Worm (Caenorhabditis elegans) whole organism, L4 larva: Measurements from ENCODE around the gene pqn-36.

Experiments
- ceh-28 ChIP-seq: fragments of 150-350 bp; optimal IDR thresholded peaks from 2 replicates; lab custom pipeline; 2014; ENCODE audit warnings: missing biosample characterization, missing genetic modification reagents, missing genetic modification characterization
- ces-1 ChIP-seq: fragments of 150-350 bp; sonication (generic microtip); optimal IDR thresholded peaks from 4 replicates; lab custom pipeline; 2014; ENCODE audit warnings: missing biosample characterization, missing genetic modification reagents, missing genetic modification characterization
- gei-8 ChIP-seq: fragments of 200-800 bp; sonication (Bioruptor generic); optimal IDR thresholded peaks from 2 replicates; lab custom pipeline; 2018; ENCODE audit warnings: mild to moderate bottlenecking, missing genetic modification characterization, missing compliant biosample characterization
- lsy-2 ChIP-seq, 2 experiments: fragments of 150-350 bp in 1 of 2; sonication (generic microtip) in 1 of 2; optimal IDR thresholded peaks; 2 replicates each; lab custom pipeline; 2014 to 2017; ENCODE audit warnings: missing biosample characterization in 2 of 2, missing genetic modification characterization in 2 of 2
- mdl-1 ChIP-seq, 2 experiments: fragments of 150-350 bp in 1 of 2; sonication (generic microtip) in 1 of 2; optimal IDR thresholded peaks; 2 replicates each; lab custom pipeline; 2014 to 2017; ENCODE audit warnings: missing biosample characterization in 2 of 2, missing genetic modification characterization in 2 of 2
- mxl-3 ChIP-seq: fragments of 200-800 bp; sonication (Bioruptor generic); optimal IDR thresholded peaks from 2 replicates; lab custom pipeline; 2018; ENCODE audit warnings: mild to moderate bottlenecking, missing genetic modification characterization, missing compliant biosample characterization
- nhr-77 ChIP-seq: fragments of 150-350 bp; optimal IDR thresholded peaks from 2 replicates; lab custom pipeline; 2014; ENCODE audit warnings: missing biosample characterization, missing genetic modification characterization
- pha-4 ChIP-seq, 2 experiments: fragments of 150-350 bp in 1 of 2; fragments of 200-800 bp in 1 of 2; sonication (Bioruptor generic) in 1 of 2; IDR thresholded peaks in 1 of 2; optimal IDR thresholded peaks in 1 of 2; 2 replicates each; pipeline versions ENCODE4 v1.3.6 to Lab custom; 2014 to 2022; ENCODE audit warnings: missing genetic modification characterization in 2 of 2, missing genetic modification reagents in 2 of 2, missing biosample characterization in 1 of 2, missing compliant biosample characterization in 1 of 2
- skn-1 ChIP-seq: fragments of 150-350 bp; optimal IDR thresholded peaks from 2 replicates; lab custom pipeline; 2014; ENCODE audit warnings: missing biosample characterization, missing genetic modification characterization

- TF ChIP-seq ceh-28 (no peak), nhr-77 (tag; lab: Kevin White, UChicago) (no peak), gei-8 (GFP tag; lab: Kevin White, UChicago) (no peak), mdl-1 (tag; optimal IDR thresholded peaks at IDR 0.05; lab: Kevin White, UChicago) (peak in 1 of 2 experiments; percentile 29), pha-4 (GFP tag; IDR thresholded peaks at IDR 0.05; lab: Robert Waterston, UW) (no peak), pha-4 (tag; optimal IDR thresholded peaks at IDR 0.05; lab: Kevin White, UChicago) (no peak), skn-1 (no peak), ces-1 (no peak), mxl-3 (no peak), lsy-2 (tag; optimal IDR thresholded peaks at IDR 0.05; lab: Kevin White, UChicago) (no peak)
Observed at ce11 chrX:15373415-15374048, 41.8 kb downstream of the pqn-36 start.
